Worm (Caenorhabditis elegans) whole organism, L2 larva: ENCODE results near the gene vha-18.
A peak's percentile ranks its signal among the peaks of the same experiment; 100 is the strongest.

ENCODE experiments used
- F13H6.1 ChIP-seq: sonication (generic microtip); optimal IDR thresholded peaks from 2 replicates; lab custom pipeline; 2016; ENCODE audit warnings: missing genetic modification characterization, missing compliant biosample characterization
- ZK546.5 ChIP-seq: sonication (generic microtip); optimal IDR thresholded peaks from 2 replicates; lab custom pipeline; 2017; ENCODE audit warnings: missing biosample characterization, missing genetic modification characterization
- aly-2 ChIP-seq: fragments of 150-350 bp; optimal IDR thresholded peaks from 2 replicates; lab custom pipeline; 2014; ENCODE audit warnings: missing biosample characterization, missing genetic modification characterization
- ama-1 ChIP-seq: fragments of 150-350 bp; optimal IDR thresholded peaks from 2 replicates; lab custom pipeline; 2018; ENCODE audit warnings: inconsistent platforms
- blmp-1 ChIP-seq: sonication (generic microtip); optimal IDR thresholded peaks from 2 replicates; lab custom pipeline; 2017; ENCODE audit warnings: missing genetic modification characterization, mild to moderate bottlenecking, missing compliant biosample characterization, antibody characterized with exemption, moderate library complexity; ENCODE audit not compliant: insufficient read depth
- ceh-16 ChIP-seq: fragments of 150-350 bp; optimal IDR thresholded peaks from 2 replicates; lab custom pipeline; 2014; ENCODE audit warnings: missing biosample characterization, missing genetic modification characterization
- ceh-82 ChIP-seq: fragments of 150-350 bp; optimal IDR thresholded peaks from 2 replicates; lab custom pipeline; 2014; ENCODE audit warnings: missing biosample characterization, missing genetic modification characterization
- crh-2 ChIP-seq: sonication (generic microtip); optimal IDR thresholded peaks from 2 replicates; lab custom pipeline; 2017; ENCODE audit warnings: missing biosample characterization, missing genetic modification characterization
- dmd-4 ChIP-seq: sonication (generic microtip); optimal IDR thresholded peaks from 2 replicates; lab custom pipeline; 2017; ENCODE audit warnings: missing biosample characterization, missing genetic modification characterization
- egl-27 ChIP-seq: sonication (generic microtip); optimal IDR thresholded peaks from 3 replicates; lab custom pipeline; 2017; ENCODE audit warnings: missing biosample characterization, missing genetic modification reagents, missing genetic modification characterization
- elt-1 ChIP-seq: fragments of 150-350 bp; optimal IDR thresholded peaks from 2 replicates; lab custom pipeline; 2014; ENCODE audit warnings: missing biosample characterization, missing genetic modification characterization
- fos-1 ChIP-seq: fragments of 150-350 bp; optimal IDR thresholded peaks from 2 replicates; lab custom pipeline; 2014; ENCODE audit warnings: missing biosample characterization, missing genetic modification characterization
- gmeb-1 ChIP-seq: fragments of 150-350 bp; optimal IDR thresholded peaks from 2 replicates; lab custom pipeline; 2014; ENCODE audit warnings: missing biosample characterization, missing genetic modification characterization
- lin-13 ChIP-seq: fragments of 150-350 bp; optimal IDR thresholded peaks from 2 replicates; lab custom pipeline; 2014; ENCODE audit warnings: missing biosample characterization, missing genetic modification reagents, missing genetic modification characterization
- lsy-2 ChIP-seq, 2 experiments: fragments of 150-350 bp in 1 of 2; sonication (generic microtip) in 1 of 2; optimal IDR thresholded peaks; 2 replicates each; lab custom pipeline; 2014 to 2017; ENCODE audit warnings: missing biosample characterization in 2 of 2, missing genetic modification characterization in 2 of 2
- mab-5 ChIP-seq: fragments of 150-350 bp; optimal IDR thresholded peaks from 2 replicates; lab custom pipeline; 2014; ENCODE audit warnings: missing biosample characterization, missing genetic modification characterization
- mdl-1 ChIP-seq, 2 experiments: fragments of 150-350 bp in 1 of 2; sonication (generic microtip) in 1 of 2; optimal IDR thresholded peaks; 2 replicates each; lab custom pipeline; 2017; ENCODE audit warnings: missing biosample characterization in 2 of 2, missing genetic modification characterization in 2 of 2
- nhr-10 ChIP-seq: sonication (generic microtip); optimal IDR thresholded peaks from 2 replicates; lab custom pipeline; 2017; ENCODE audit warnings: missing biosample characterization, missing genetic modification characterization
- nhr-11 ChIP-seq: fragments of 150-350 bp; optimal IDR thresholded peaks from 2 replicates; lab custom pipeline; 2014; ENCODE audit warnings: missing biosample characterization, missing genetic modification characterization
- nhr-12 ChIP-seq: fragments of 150-350 bp; optimal IDR thresholded peaks from 2 replicates; lab custom pipeline; 2014; ENCODE audit warnings: missing biosample characterization, missing genetic modification characterization
- nhr-129 ChIP-seq: fragments of 150-350 bp; optimal IDR thresholded peaks from 2 replicates; lab custom pipeline; 2014; ENCODE audit warnings: missing biosample characterization, missing genetic modification characterization
- nhr-21 ChIP-seq: fragments of 150-350 bp; optimal IDR thresholded peaks from 2 replicates; lab custom pipeline; 2014; ENCODE audit warnings: missing biosample characterization, missing genetic modification characterization
- nhr-23 ChIP-seq: fragments of 150-350 bp; optimal IDR thresholded peaks from 2 replicates; lab custom pipeline; 2014; ENCODE audit warnings: missing biosample characterization, missing genetic modification reagents, missing genetic modification characterization
- nhr-25 ChIP-seq: fragments of 150-350 bp; sonication (generic microtip); optimal IDR thresholded peaks from 3 replicates; lab custom pipeline; 2014; ENCODE audit warnings: missing biosample characterization, missing genetic modification characterization
- nhr-6 ChIP-seq: fragments of 150-350 bp; optimal IDR thresholded peaks from 2 replicates; lab custom pipeline; 2014; ENCODE audit warnings: missing biosample characterization, missing genetic modification characterization
- peb-1 ChIP-seq: fragments of 150-350 bp; optimal IDR thresholded peaks from 2 replicates; lab custom pipeline; 2014; ENCODE audit warnings: missing biosample characterization, missing genetic modification characterization
- sem-4 ChIP-seq: fragments of 150-350 bp; optimal IDR thresholded peaks from 2 replicates; lab custom pipeline; 2014; ENCODE audit warnings: missing biosample characterization, missing genetic modification reagents, missing genetic modification characterization
- skn-1 ChIP-seq: sonication (generic microtip); optimal IDR thresholded peaks from 2 replicates; lab custom pipeline; 2017; ENCODE audit warnings: missing biosample characterization, missing genetic modification characterization
- sma-9 ChIP-seq, 2 experiments: fragments of 150-350 bp in 1 of 2; sonication (generic microtip) in 1 of 2; optimal IDR thresholded peaks; 2 replicates each; lab custom pipeline; 2014 to 2016; ENCODE audit warnings: missing genetic modification characterization in 2 of 2, mild to moderate bottlenecking in 1 of 2, missing biosample characterization in 1 of 2, missing compliant biosample characterization in 1 of 2, missing genetic modification reagents in 1 of 2, moderate library complexity in 1 of 2
- snpc-4 ChIP-seq: fragments of 150-350 bp; optimal IDR thresholded peaks from 2 replicates; lab custom pipeline; 2014; ENCODE audit warnings: missing biosample characterization, missing genetic modification characterization
- unc-39 ChIP-seq: fragments of 150-350 bp; optimal IDR thresholded peaks from 2 replicates; lab custom pipeline; 2014; ENCODE audit warnings: missing biosample characterization, missing genetic modification characterization
- unc-55 ChIP-seq: fragments of 150-350 bp; sonication (generic microtip); optimal IDR thresholded peaks from 3 replicates; lab custom pipeline; 2014; ENCODE audit warnings: missing biosample characterization, missing genetic modification reagents, missing genetic modification characterization
- unc-62 ChIP-seq: fragments of 150-350 bp; optimal IDR thresholded peaks from 2 replicates; lab custom pipeline; 2014; ENCODE audit warnings: missing biosample characterization, missing genetic modification reagents, missing genetic modification characterization
- zag-1 ChIP-seq: fragments of 150-350 bp; optimal IDR thresholded peaks from 2 replicates; lab custom pipeline; 2014; ENCODE audit warnings: missing biosample characterization, missing genetic modification characterization
- ztf-1 ChIP-seq: fragments of 200-800 bp; sonication (Bioruptor generic); conservative IDR thresholded peaks from 2 replicates; pipeline ENCODE4 v1.3.6; 2022; ENCODE audit warnings: missing genetic modification characterization, missing compliant biosample characterization
- ztf-11 ChIP-seq: sonication (generic microtip); optimal IDR thresholded peaks from 2 replicates; lab custom pipeline; 2017; ENCODE audit warnings: missing biosample characterization, missing genetic modification characterization

The vha-18 gene

ce11 chrV:8394357-8394850 lies 18.9 kb downstream of the vha-18 start, which contains the start of the genes pho-6 and F52E1.3:
Gene pho-6 (minus strand): TSS chrV:8394457.
Gene F52E1.3 (plus strand): TSS chrV:8394800.
- TF ChIP-seq ztf-1 (GFP tag; lab: Robert Waterston, UW) (no peak), gmeb-1 (tag; lab: Kevin White, UChicago) (no peak), unc-62 (no peak), aly-2 (no peak), F13H6.1 (tag; lab: Kevin White, UChicago) (no peak), fos-1 (no peak), elt-1 (tag; lab: Kevin White, UChicago) (no peak), ZK546.5 (tag; lab: Kevin White, UChicago) (no peak), nhr-11 (tag; lab: Kevin White, UChicago) (no peak), sma-9 (GFP tag; optimal IDR thresholded peaks at IDR 0.05; lab: Kevin White, UChicago) (no peak), sma-9 (tag; optimal IDR thresholded peaks at IDR 0.05; lab: Kevin White, UChicago) (no peak)

ce11 chrV:8389307-8389706 lies 24.0 kb downstream of the vha-18 start:
- TF ChIP-seq unc-39 (tag; lab: Kevin White, UChicago) (no peak), mab-5 (no peak), ZK546.5 (tag; lab: Kevin White, UChicago) (no peak), sem-4 (no peak), ceh-16 (tag; lab: Kevin White, UChicago) (no peak), ama-1 (no peak), fos-1 (no peak), skn-1 (tag; lab: Kevin White, UChicago) (no peak), F13H6.1 (tag; lab: Kevin White, UChicago) (no peak), lin-13 (GFP tag; lab: Kevin White, UChicago) (no peak), peb-1 (no peak), egl-27 (tag; lab: Kevin White, UChicago) (no peak), ceh-82 (tag; lab: Kevin White, UChicago) (no peak), elt-1 (tag; lab: Kevin White, UChicago) (no peak)
- TF ChIP-seq, all 48 proteins: peak for 0

ce11 chrV:8387056-8387455 lies 26.2 kb downstream of the vha-18 start, which contains the start of gene gcy-7:
Gene gcy-7 (plus strand): TSS chrV:8387356.
- TF ChIP-seq unc-62 (no peak), crh-2 (tag; lab: Kevin White, UChicago) (no peak), unc-39 (tag; lab: Kevin White, UChicago) (no peak), nhr-129 (tag; lab: Kevin White, UChicago) (no peak)

- TF ChIP-seq blmp-1 (tag; lab: Kevin White, UChicago) (no peak), mdl-1 (tag; optimal IDR thresholded peaks at IDR 0.05; lab: Kevin White, UChicago) (no peak), nhr-25 (tag; lab: Kevin White, UChicago) (no peak), skn-1 (tag; lab: Kevin White, UChicago) (no peak), sma-9 (GFP tag; optimal IDR thresholded peaks at IDR 0.05; lab: Kevin White, UChicago) (peak; percentile 30), sma-9 (tag; optimal IDR thresholded peaks at IDR 0.05; lab: Kevin White, UChicago) (no peak), dmd-4 (tag; lab: Kevin White, UChicago) (no peak), lsy-2 (tag; optimal IDR thresholded peaks at IDR 0.05; lab: Kevin White, UChicago) (no peak), fos-1 (peak; percentile 65), snpc-4 (tag; lab: Kevin White, UChicago) (no peak), unc-62 (no peak)
Observed at ce11 chrV:8385879-8386530, 27.3 kb downstream of the vha-18 start, which contains the start of gene hsp-17. Gene hsp-17 (minus strand): TSS chrV:8385929.

- TF ChIP-seq zag-1 (tag; lab: Kevin White, UChicago) (no peak), crh-2 (tag; lab: Kevin White, UChicago) (no peak), dmd-4 (tag; lab: Kevin White, UChicago) (no peak), nhr-21 (tag; lab: Kevin White, UChicago) (no peak), nhr-11 (tag; lab: Kevin White, UChicago) (no peak), ztf-11 (no peak), nhr-23 (tag; lab: Kevin White, UChicago) (no peak), snpc-4 (tag; lab: Kevin White, UChicago) (no peak), unc-55 (GFP tag; lab: Kevin White, UChicago) (no peak), skn-1 (tag; lab: Kevin White, UChicago) (no peak), nhr-12 (tag; lab: Kevin White, UChicago) (no peak), nhr-6 (tag; lab: Kevin White, UChicago) (no peak), lsy-2 (tag; optimal IDR thresholded peaks at IDR 0.05; lab: Kevin White, UChicago) (no peak), nhr-10 (tag; lab: Kevin White, UChicago) (no peak)
Observed at ce11 chrV:8384809-8385208, 28.5 kb downstream of the vha-18 start.
